Worm (Caenorhabditis elegans): Measurements from ENCODE around the gene C46G7.1.

Gene C46G7.1

ce11 chrIV:6017664-6018063 is at the start of gene C46G7.1:
C46G7.1 (plus strand) TSS chrIV:6018003.
- TF ChIP-seq W03F9.2 (tag; optimal IDR thresholded peaks at IDR 0.05) (no peak), dao-5 (tag; optimal IDR thresholded peaks at IDR 0.05) (no peak), him-1 (tag; optimal IDR thresholded peaks at IDR 0.05) (no peak)

- TF ChIP-seq him-1 (tag; optimal IDR thresholded peaks at IDR 0.05) (no peak), dao-5 (tag; optimal IDR thresholded peaks at IDR 0.05) (no peak), W03F9.2 (tag; optimal IDR thresholded peaks at IDR 0.05) (no peak)
Measured at ce11 chrIV:5970526-5970925, 47.3 kb upstream of the C46G7.1 start.

ce11 chrIV:5973947-5974495 is 43.8 kb upstream of the C46G7.1 start:
- TF ChIP-seq W03F9.2 (tag; optimal IDR thresholded peaks at IDR 0.05) (no peak), him-1 (tag; optimal IDR thresholded peaks at IDR 0.05) (peak; percentile 75)

ce11 chrIV:5975202-5975601 is 42.6 kb upstream of the C46G7.1 start, which contains the start of gene unc-44:
unc-44 (plus strand) TSS chrIV:5975557.
- TF ChIP-seq him-1 (tag; optimal IDR thresholded peaks at IDR 0.05): no peak
- TF ChIP-seq W03F9.2 (tag; optimal IDR thresholded peaks at IDR 0.05): no peak
- TF ChIP-seq dao-5 (tag; optimal IDR thresholded peaks at IDR 0.05): no peak

- TF ChIP-seq him-1 (tag; optimal IDR thresholded peaks at IDR 0.05) (peak; percentile 25), dao-5 (tag; optimal IDR thresholded peaks at IDR 0.05) (no peak), W03F9.2 (tag; optimal IDR thresholded peaks at IDR 0.05) (no peak)
Measured at ce11 chrIV:5977276-5977675, 40.5 kb upstream of the C46G7.1 start.

ce11 chrIV:5979818-5980217 is 38.0 kb upstream of the C46G7.1 start:
- TF ChIP-seq him-1 (tag; optimal IDR thresholded peaks at IDR 0.05) (no peak), dao-5 (tag; optimal IDR thresholded peaks at IDR 0.05) (no peak), W03F9.2 (tag; optimal IDR thresholded peaks at IDR 0.05) (no peak)

- no peak for TF ChIP-seq dao-5 (tag; optimal IDR thresholded peaks at IDR 0.05)
- TF ChIP-seq W03F9.2 (tag; optimal IDR thresholded peaks at IDR 0.05): no peak
- no peak for TF ChIP-seq him-1 (tag; optimal IDR thresholded peaks at IDR 0.05)
Measured at ce11 chrIV:5983191-5983590, 34.6 kb upstream of the C46G7.1 start.

ce11 chrIV:5985422-5985821 is 32.4 kb upstream of the C46G7.1 start:
- TF ChIP-seq dao-5 (tag; optimal IDR thresholded peaks at IDR 0.05): no peak
- no peak for TF ChIP-seq him-1 (tag; optimal IDR thresholded peaks at IDR 0.05)
- TF ChIP-seq W03F9.2 (tag; optimal IDR thresholded peaks at IDR 0.05): no peak

ce11 chrIV:5985823-5986222 is 32.0 kb upstream of the C46G7.1 start:
- TF ChIP-seq dao-5 (tag; optimal IDR thresholded peaks at IDR 0.05) (no peak), W03F9.2 (tag; optimal IDR thresholded peaks at IDR 0.05) (no peak), him-1 (tag; optimal IDR thresholded peaks at IDR 0.05) (no peak)

ce11 chrIV:5986829-5987228 is 31.0 kb upstream of the C46G7.1 start:
- no peak for TF ChIP-seq W03F9.2 (tag; optimal IDR thresholded peaks at IDR 0.05)
- TF ChIP-seq him-1 (tag; optimal IDR thresholded peaks at IDR 0.05): no peak
- TF ChIP-seq dao-5 (tag; optimal IDR thresholded peaks at IDR 0.05): no peak

ce11 chrIV:5990503-5990902 is 27.3 kb upstream of the C46G7.1 start:
- TF ChIP-seq W03F9.2 (tag; optimal IDR thresholded peaks at IDR 0.05) (no peak), him-1 (tag; optimal IDR thresholded peaks at IDR 0.05) (no peak), dao-5 (tag; optimal IDR thresholded peaks at IDR 0.05) (no peak)

ce11 chrIV:6005655-6006054 is 12.1 kb upstream of the C46G7.1 start:
- TF ChIP-seq him-1 (tag; optimal IDR thresholded peaks at IDR 0.05) (no peak), W03F9.2 (tag; optimal IDR thresholded peaks at IDR 0.05) (no peak), dao-5 (tag; optimal IDR thresholded peaks at IDR 0.05) (no peak)

- TF ChIP-seq dao-5 (tag; optimal IDR thresholded peaks at IDR 0.05): no peak
- TF ChIP-seq him-1 (tag; optimal IDR thresholded peaks at IDR 0.05): no peak
- TF ChIP-seq W03F9.2 (tag; optimal IDR thresholded peaks at IDR 0.05): no peak
Measured at ce11 chrIV:6010274-6010673, 7.5 kb upstream of the C46G7.1 start.

- TF ChIP-seq W03F9.2 (tag; optimal IDR thresholded peaks at IDR 0.05) (no peak), him-1 (tag; optimal IDR thresholded peaks at IDR 0.05) (no peak), dao-5 (tag; optimal IDR thresholded peaks at IDR 0.05) (no peak)
Measured at ce11 chrIV:6011545-6011944, 6.3 kb upstream of the C46G7.1 start, which contains the start of gene C46G7.5. C46G7.5 (minus strand) TSS chrIV:6011645.

ce11 chrIV:6013853-6014252 is 4.0 kb upstream of the C46G7.1 start:
- TF ChIP-seq him-1 (tag; optimal IDR thresholded peaks at IDR 0.05): no peak
- no peak for TF ChIP-seq dao-5 (tag; optimal IDR thresholded peaks at IDR 0.05)
- TF ChIP-seq W03F9.2 (tag; optimal IDR thresholded peaks at IDR 0.05): no peak

Measured in whole organism, L4/young adult.